Comparison of ENCODE assay signal across 1 fruit fly cellular context in genomic region chrX:17351554-17351953, dm6.
TF ChIP-seq lines count a peak whose summit lies in the region.

No protein-coding gene starts in this region.

TF ChIP-seq in whole organism, prepupa, 60 proteins besides CTCF, POLR2A, EP300 and RAD21 (continued from another document):
- TF ChIP-seq CG6808 (GFP tag; optimal IDR thresholded peaks at IDR 0.05; lab: Kevin White, UChicago), result peak; percentile 45
- peak; percentile 44 for TF ChIP-seq achi (GFP tag; optimal IDR thresholded peaks at IDR 0.05; lab: Kevin White, UChicago)
- no peak for TF ChIP-seq CG15336 (GFP tag; IDR thresholded peaks at IDR 0.05; lab: Robert Waterston, UW)
- TF ChIP-seq svp (GFP tag; lab: Kevin White, UChicago), result peak; percentile 76
- TF ChIP-seq spab (GFP tag; optimal IDR thresholded peaks at IDR 0.05; lab: Kevin White, UChicago), result peak; percentile 7
- peak; percentile 17 for TF ChIP-seq dsx (GFP tag; optimal IDR thresholded peaks at IDR 0.05; lab: Kevin White, UChicago; ENCODE audit: poor library complexity, severe bottlenecking)
- peak; percentile 57 for TF ChIP-seq lz (GFP tag; optimal IDR thresholded peaks at IDR 0.05; lab: Kevin White, UChicago)
- TF ChIP-seq Hr4 (GFP tag; optimal IDR thresholded peaks at IDR 0.05; lab: Kevin White, UChicago), result no peak
- TF ChIP-seq fkh (GFP tag; optimal IDR thresholded peaks at IDR 0.05; lab: Kevin White, UChicago), result no peak
- peak; percentile 50 for TF ChIP-seq Eip75B (GFP tag; optimal IDR thresholded peaks at IDR 0.05; lab: Kevin White, UChicago)
- no peak for TF ChIP-seq Eip93F (GFP tag; optimal IDR thresholded peaks at IDR 0.05; lab: Kevin White, UChicago)
- peak; percentile 53 for TF ChIP-seq cyc (GFP tag; optimal IDR thresholded peaks at IDR 0.05; lab: Kevin White, UChicago)
- no peak for TF ChIP-seq eg (GFP tag; IDR thresholded peaks at IDR 0.05; lab: Robert Waterston, UW)
- peak; percentile 50 for TF ChIP-seq pdm3 (GFP tag; optimal IDR thresholded peaks at IDR 0.05; lab: Kevin White, UChicago)
- TF ChIP-seq CG11294 (GFP tag; IDR thresholded peaks at IDR 0.05; lab: Robert Waterston, UW), result no peak
- peak; percentile 36 for TF ChIP-seq Ets96B (tag; optimal IDR thresholded peaks at IDR 0.05; lab: Kevin White, UChicago)
- TF ChIP-seq fd59A (GFP tag; optimal IDR thresholded peaks at IDR 0.05; lab: Kevin White, UChicago), result peak; percentile 50
- no peak for TF ChIP-seq CG9139 (GFP tag; optimal IDR thresholded peaks at IDR 0.05; lab: Kevin White, UChicago)
- peak; percentile 14 for TF ChIP-seq CG34406 (GFP tag; optimal IDR thresholded peaks at IDR 0.05; lab: Kevin White, UChicago)
- TF ChIP-seq OdsH (GFP tag; optimal IDR thresholded peaks at IDR 0.05; lab: Kevin White, UChicago), result peak; percentile 30
- TF ChIP-seq CG31627 (GFP tag; optimal IDR thresholded peaks at IDR 0.05; lab: Kevin White, UChicago), result peak; percentile 61
- no peak for TF ChIP-seq CG4318 (GFP tag; optimal IDR thresholded peaks at IDR 0.05; lab: Kevin White, UChicago)
- no peak for TF ChIP-seq CG8119 (GFP tag; IDR thresholded peaks at IDR 0.05; lab: Robert Waterston, UW)
- no peak for TF ChIP-seq Hr38 (GFP tag; optimal IDR thresholded peaks at IDR 0.05; lab: Kevin White, UChicago)
- peak; percentile 45 for TF ChIP-seq CG10631 (GFP tag; optimal IDR thresholded peaks at IDR 0.05; lab: Kevin White, UChicago)
- no peak for TF ChIP-seq Lpt (GFP tag; optimal IDR thresholded peaks at IDR 0.05; lab: Kevin White, UChicago)
- TF ChIP-seq Blimp-1 (GFP tag; optimal IDR thresholded peaks at IDR 0.05; lab: Kevin White, UChicago), result no peak
- peak; percentile 19 for TF ChIP-seq vri (GFP tag; optimal IDR thresholded peaks at IDR 0.05; lab: Kevin White, UChicago)
- TF ChIP-seq Smox (GFP tag; optimal IDR thresholded peaks at IDR 0.05; lab: Kevin White, UChicago), result peak; percentile 42
